Fruit fly (Drosophila melanogaster): Measurements from ENCODE around the gene CG44194.

DNA sequence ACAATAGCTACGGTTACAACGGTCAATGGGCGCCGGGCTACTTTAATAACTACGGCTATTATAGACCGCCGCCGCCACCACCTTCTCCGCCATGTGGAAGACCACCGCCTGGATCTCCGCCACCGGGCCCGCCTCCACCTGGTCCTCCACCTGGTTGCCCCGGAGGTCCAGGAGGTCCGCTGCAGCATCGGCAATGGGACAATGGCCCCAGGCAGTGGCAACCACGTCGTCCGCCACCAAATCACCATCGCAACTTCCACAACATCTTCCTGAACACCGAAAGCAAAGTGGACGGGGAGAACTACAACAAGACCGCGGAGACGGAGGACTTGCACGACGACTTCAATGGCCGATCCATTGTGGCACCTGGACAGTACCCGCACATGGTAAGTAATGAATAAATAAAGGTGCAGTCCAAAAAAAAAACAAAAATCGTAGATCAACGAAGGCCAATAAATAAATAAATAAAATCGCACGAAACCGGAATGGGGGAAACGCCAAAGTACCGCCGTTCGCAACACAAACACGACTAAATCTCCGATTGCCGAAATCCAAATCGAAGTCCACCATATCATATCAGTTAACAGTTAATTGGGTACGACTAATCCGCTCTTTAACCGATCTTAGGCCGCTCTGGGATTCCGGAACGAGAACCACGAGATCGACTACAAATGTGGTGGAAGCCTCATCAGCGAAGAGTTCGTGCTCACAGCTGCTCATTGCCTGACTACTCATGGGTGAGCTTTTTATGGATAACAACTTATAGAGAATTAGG lies 44.9 kb upstream of the CG44194 start, which contains the start of gene snk:
- TF ChIP-seq Pif1A (GFP tag; optimal IDR thresholded peaks at IDR 0.05) (no peak), CG10348 (GFP tag; IDR thresholded peaks at IDR 0.05) (no peak), fd96Ca (GFP tag; IDR thresholded peaks at IDR 0.05) (0 out of 3 replicates have a peak, but pooled peaks have one; percentile 6), Pif1B (GFP tag; optimal IDR thresholded peaks at IDR 0.05) (no peak), CG34367 (tag; optimal IDR thresholded peaks at IDR 0.05) (no peak), CG8301 (tag; optimal IDR thresholded peaks at IDR 0.05) (no peak), CG9948 (tag; optimal IDR thresholded peaks at IDR 0.05) (no peak), D1 (tag; optimal IDR thresholded peaks at IDR 0.05) (no peak), CG4496 (GFP tag; IDR thresholded peaks at IDR 0.05) (no peak), CG17806 (tag; optimal IDR thresholded peaks at IDR 0.05) (no peak), CG8159 (tag; optimal IDR thresholded peaks at IDR 0.05) (no peak), CG12605 (GFP tag; IDR thresholded peaks at IDR 0.05) (no peak)
